Worm (Caenorhabditis elegans): Measurements from ENCODE around the gene ZK1086.3.

- no peak for TF ChIP-seq nhr-28 (tag; optimal IDR thresholded peaks at IDR 0.05)
- TF ChIP-seq ztf-11 (tag; optimal IDR thresholded peaks at IDR 0.05): no peak
- no peak for TF ChIP-seq nhr-77 (tag; optimal IDR thresholded peaks at IDR 0.05)
- no peak for TF ChIP-seq ceh-28 (tag; optimal IDR thresholded peaks at IDR 0.05)
- TF ChIP-seq aly-2 (tag; optimal IDR thresholded peaks at IDR 0.05): no peak
- no peak for TF ChIP-seq unc-62 (GFP tag; optimal IDR thresholded peaks at IDR 0.05)
Measured at ce11 chrX:13841277-13841676, 50.6 kb downstream of the ZK1086.3 start, which contains the start of gene M03B6.1.

All from whole organism, L3 larva.